In the genomic region with DNA sequence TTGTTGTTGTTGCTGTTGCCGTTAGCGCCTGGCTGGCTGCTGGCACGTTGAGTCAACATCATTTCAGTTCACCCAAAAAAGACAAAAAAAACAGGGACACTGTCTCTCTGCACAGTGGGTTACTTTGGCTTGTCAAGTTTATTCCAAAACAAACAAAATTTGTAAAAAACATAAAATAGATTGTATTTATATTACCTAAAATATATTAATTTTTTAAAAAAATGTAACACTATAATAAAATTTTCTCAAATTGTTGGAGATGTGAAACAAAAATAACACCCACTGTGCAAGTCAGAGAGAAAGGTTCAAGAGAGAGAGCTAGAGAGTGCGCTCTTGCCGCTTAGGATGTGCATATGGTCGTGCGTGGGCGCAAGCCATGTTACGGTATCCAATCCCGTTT, we compare ENCODE assay signal across 1 fruit fly cellular context.
TF ChIP-seq lines count a peak whose summit lies in the region.

No protein-coding gene starts in this region.

TF ChIP-seq in whole organism, embryonic, 481 proteins besides CTCF, POLR2A, EP300 and RAD21 (continued from another document and continues in another):
- TF ChIP-seq Deaf1 (tag; optimal IDR thresholded peaks at IDR 0.05; lab: Kevin White, UChicago) (no peak), esg (GFP tag; conservative IDR thresholded peaks at IDR 0.05; lab: Robert Waterston, UW) (peak; percentile 73), hth (optimal IDR thresholded peaks at IDR 0.05; lab: Kevin White, UChicago) (no peak), CG7357 (GFP tag; IDR thresholded peaks at IDR 0.05; lab: Robert Waterston, UW) (no peak; the same call in 2 of the 3 replicates), disco-r (GFP tag; optimal IDR thresholded peaks at IDR 0.05; lab: Kevin White, UChicago) (no peak), CG10654 (GFP tag; optimal IDR thresholded peaks at IDR 0.05; lab: Kevin White, UChicago) (peak; percentile 45), CG12391 (tag; optimal IDR thresholded peaks at IDR 0.05; lab: Kevin White, UChicago) (peak; percentile 83), jigr1 (GFP tag; IDR thresholded peaks at IDR 0.05; lab: Robert Waterston, UW) (no peak), CG14860 (GFP tag; IDR thresholded peaks at IDR 0.05; lab: Robert Waterston, UW; ENCODE audit: partially characterized antibody) (no peak), btn (GFP tag; optimal IDR thresholded peaks at IDR 0.05; lab: Kevin White, UChicago) (no peak), CG33557 (GFP tag; optimal IDR thresholded peaks at IDR 0.05; lab: Kevin White, UChicago) (no peak), maf-S (GFP tag; optimal IDR thresholded peaks at IDR 0.05; lab: Kevin White, UChicago) (no peak), GATAe (GFP tag; conservative IDR thresholded peaks at IDR 0.05; lab: Robert Waterston, UW) (no peak), dimm (GFP tag; IDR thresholded peaks at IDR 0.05; lab: Robert Waterston, UW) (peak; percentile 45; the same call in 1 of the 2 replicates), sr (GFP tag; IDR thresholded peaks at IDR 0.05; lab: Robert Waterston, UW) (no peak; the same call in 2 of the 3 replicates), scrt (GFP tag; optimal IDR thresholded peaks at IDR 0.05; lab: Kevin White, UChicago) (peak; percentile 84), CG1602 (GFP tag; optimal IDR thresholded peaks at IDR 0.05; lab: Kevin White, UChicago) (peak; percentile 25), CG12236 (GFP tag; optimal IDR thresholded peaks at IDR 0.05; lab: Kevin White, UChicago) (no peak), Rfx (GFP tag; IDR thresholded peaks at IDR 0.05; lab: Robert Waterston, UW) (peak; percentile 79), CG9797 (GFP tag; optimal IDR thresholded peaks at IDR 0.05; lab: Kevin White, UChicago) (no peak), kay (GFP tag; optimal IDR thresholded peaks at IDR 0.05; lab: Kevin White, UChicago) (no peak), nmo (GFP tag; optimal IDR thresholded peaks at IDR 0.05; lab: Kevin White, UChicago) (peak; percentile 69), da (GFP tag; optimal IDR thresholded peaks at IDR 0.05; lab: Kevin White, UChicago) (no peak), row (GFP tag; IDR thresholded peaks at IDR 0.05; lab: Robert Waterston, UW) (peak; percentile 84), abd-A (tag; optimal IDR thresholded peaks at IDR 0.05; lab: Kevin White, UChicago) (peak; percentile 51), CG2202 (tag; optimal IDR thresholded peaks at IDR 0.05; lab: Kevin White, UChicago) (no peak), vnd (GFP tag; IDR thresholded peaks at IDR 0.05; lab: Robert Waterston, UW; ENCODE audit: partially characterized antibody) (no peak), ftz-f1 (GFP tag; optimal IDR thresholded peaks at IDR 0.05; lab: Kevin White, UChicago) (no peak), trh (GFP tag; optimal IDR thresholded peaks at IDR 0.05; lab: Kevin White, UChicago) (no peak), CG9215 (GFP tag; IDR thresholded peaks at IDR 0.05; lab: Robert Waterston, UW) (peak; percentile 76), Rx (GFP tag; IDR thresholded peaks at IDR 0.05; lab: Robert Waterston, UW) (no peak; the same call in 1 of the 2 replicates), cg (GFP tag; optimal IDR thresholded peaks at IDR 0.05; lab: Kevin White, UChicago) (no peak), CHES-1-like (GFP tag; optimal IDR thresholded peaks at IDR 0.05; lab: Kevin White, UChicago) (no peak), ranshi (GFP tag; IDR thresholded peaks at IDR 0.05; lab: Robert Waterston, UW) (peak; percentile 80), Dref (GFP tag; IDR thresholded peaks at IDR 0.05; lab: Robert Waterston, UW) (no peak), CG11723 (GFP tag; optimal IDR thresholded peaks at IDR 0.05; lab: Kevin White, UChicago) (peak; percentile 42), CG12942 (GFP tag; optimal IDR thresholded peaks at IDR 0.05; lab: Kevin White, UChicago) (peak; percentile 46), CG6654 (GFP tag; optimal IDR thresholded peaks at IDR 0.05; lab: Kevin White, UChicago) (peak; percentile 27), grau (tag; optimal IDR thresholded peaks at IDR 0.05; lab: Kevin White, UChicago) (peak; percentile 87), CG15479 (GFP tag; optimal IDR thresholded peaks at IDR 0.05; lab: Kevin White, UChicago) (no peak), schlank (tag; optimal IDR thresholded peaks at IDR 0.05; lab: Kevin White, UChicago) (peak; percentile 58), CkIIα-i1 (GFP tag; IDR thresholded peaks at IDR 0.05; lab: Robert Waterston, UW) (no peak), CG4820 (GFP tag; optimal IDR thresholded peaks at IDR 0.05; lab: Kevin White, UChicago) (peak; percentile 25), CG6689 (GFP tag; IDR thresholded peaks at IDR 0.05; lab: Robert Waterston, UW) (peak; percentile 81), CG6765 (GFP tag; optimal IDR thresholded peaks at IDR 0.05; lab: Kevin White, UChicago) (peak; percentile 80), CG11093 (GFP tag; IDR thresholded peaks at IDR 0.05; lab: Robert Waterston, UW) (peak; percentile 65; the same call in 2 of the 3 replicates), Dad (GFP tag; optimal IDR thresholded peaks at IDR 0.05; lab: Kevin White, UChicago) (no peak), Xrp1 (GFP tag; IDR thresholded peaks at IDR 0.05; lab: Robert Waterston, UW) (peak; percentile 81), Jarid2 (GFP tag; optimal IDR thresholded peaks at IDR 0.05; lab: Kevin White, UChicago) (peak; percentile 14), CG10147 (GFP tag; optimal IDR thresholded peaks at IDR 0.05; lab: Kevin White, UChicago) (peak; percentile 91), Doc3 (GFP tag; IDR thresholded peaks at IDR 0.05; lab: Robert Waterston, UW; ENCODE audit: partially characterized antibody) (no peak), eve (GFP tag; optimal IDR thresholded peaks at IDR 0.05; lab: Kevin White, UChicago) (peak in 1 of 2 experiments; percentile 5), Kr (GFP tag; optimal IDR thresholded peaks at IDR 0.05; lab: Kevin White, UChicago) (no peak), CG10979 (tag; optimal IDR thresholded peaks at IDR 0.05; lab: Kevin White, UChicago) (peak; percentile 72), yki (optimal IDR thresholded peaks at IDR 0.05; lab: Kevin White, UChicago) (no peak), Sry-β (GFP tag; optimal IDR thresholded peaks at IDR 0.05; lab: Kevin White, UChicago) (no peak), Hsf (GFP tag; optimal IDR thresholded peaks at IDR 0.05; lab: Kevin White, UChicago) (no peak), trem (tag; optimal IDR thresholded peaks at IDR 0.05; lab: Kevin White, UChicago) (peak; percentile 43), Bdp1 (GFP tag; optimal IDR thresholded peaks at IDR 0.05; lab: Kevin White, UChicago) (no peak), Blimp-1 (GFP tag; optimal IDR thresholded peaks at IDR 0.05; lab: Kevin White, UChicago) (peak; percentile 76), CG8924 (tag; optimal IDR thresholded peaks at IDR 0.05; lab: Kevin White, UChicago) (peak; percentile 87), org-1 (GFP tag; optimal IDR thresholded peaks at IDR 0.05; lab: Kevin White, UChicago) (peak; percentile 70), Lpt (GFP tag; optimal IDR thresholded peaks at IDR 0.05; lab: Kevin White, UChicago) (no peak), ap (GFP tag; IDR thresholded peaks at IDR 0.05; lab: Robert Waterston, UW) (peak; percentile 34; the same call in 1 of the 2 replicates), CG18476 (GFP tag; optimal IDR thresholded peaks at IDR 0.05; lab: Kevin White, UChicago) (peak; percentile 8), E2f2 (GFP tag; IDR thresholded peaks at IDR 0.05; lab: Robert Waterston, UW) (peak; percentile 58), shn (GFP tag; optimal IDR thresholded peaks at IDR 0.05; lab: Kevin White, UChicago) (no peak), luna (GFP tag; optimal IDR thresholded peaks at IDR 0.05; lab: Kevin White, UChicago) (no peak), ttk (GFP tag; IDR thresholded peaks at IDR 0.05; lab: Robert Waterston, UW) (peak; percentile 70; the same call in 1 of the 2 replicates), gsb (GFP tag; IDR thresholded peaks at IDR 0.05; lab: Robert Waterston, UW) (peak; percentile 42), H15 (GFP tag; IDR thresholded peaks at IDR 0.05; lab: Robert Waterston, UW) (0 out of 3 replicates have a peak, but pooled peaks have one; percentile 63), emc (GFP tag; optimal IDR thresholded peaks at IDR 0.05; lab: Kevin White, UChicago) (no peak), Atf3 (GFP tag; optimal IDR thresholded peaks at IDR 0.05; lab: Kevin White, UChicago) (no peak), nerfin-1 (tag; optimal IDR thresholded peaks at IDR 0.05; lab: Kevin White, UChicago) (peak; percentile 61), Ptx1 (GFP tag; IDR thresholded peaks at IDR 0.05; lab: Robert Waterston, UW) (peak; percentile 75), ase (GFP tag; IDR thresholded peaks at IDR 0.05; lab: Robert Waterston, UW) (no peak; the same call in 2 of the 3 replicates), Dfd (GFP tag; optimal IDR thresholded peaks at IDR 0.05; lab: Kevin White, UChicago) (no peak), fd64A (GFP tag; optimal IDR thresholded peaks at IDR 0.05; lab: Kevin White, UChicago) (no peak), pfk (GFP tag; optimal IDR thresholded peaks at IDR 0.05; lab: Kevin White, UChicago) (peak; percentile 24), Ada2b (GFP tag; IDR thresholded peaks at IDR 0.05; lab: Robert Waterston, UW) (peak; percentile 82), kni (GFP tag; optimal IDR thresholded peaks at IDR 0.05; lab: Kevin White, UChicago) (no peak), Atf-2 (GFP tag; optimal IDR thresholded peaks at IDR 0.05; lab: Kevin White, UChicago) (no peak), CG9817 (tag; optimal IDR thresholded peaks at IDR 0.05; lab: Kevin White, UChicago) (peak; percentile 82), ash1 (GFP tag; optimal IDR thresholded peaks at IDR 0.05; lab: Kevin White, UChicago) (no peak), C15 (GFP tag; IDR thresholded peaks at IDR 0.05; lab: Robert Waterston, UW) (peak; percentile 60; the same call in 1 of the 3 replicates), tup (GFP tag; optimal IDR thresholded peaks at IDR 0.05; lab: Kevin White, UChicago) (no peak), Antp (GFP tag; optimal IDR thresholded peaks at IDR 0.05; lab: Kevin White, UChicago) (no peak), kah (GFP tag; optimal IDR thresholded peaks at IDR 0.05; lab: Kevin White, UChicago) (peak; percentile 65), Ets97D (GFP tag; optimal IDR thresholded peaks at IDR 0.05; lab: Kevin White, UChicago) (no peak), ewg (GFP tag; optimal IDR thresholded peaks at IDR 0.05; lab: Kevin White, UChicago) (peak; percentile 57), insv (GFP tag; optimal IDR thresholded peaks at IDR 0.05; lab: Kevin White, UChicago) (peak in 1 of 2 experiments; percentile 40), CG34376 (GFP tag; optimal IDR thresholded peaks at IDR 0.05; lab: Kevin White, UChicago) (peak; percentile 81), Eip74EF (GFP tag; optimal IDR thresholded peaks at IDR 0.05; lab: Kevin White, UChicago) (peak in 1 of 2 experiments; percentile 60), jing (GFP tag; optimal IDR thresholded peaks at IDR 0.05; lab: Kevin White, UChicago) (no peak), HmgD (GFP tag; optimal IDR thresholded peaks at IDR 0.05; lab: Kevin White, UChicago) (no peak), B-H2 (GFP tag; optimal IDR thresholded peaks at IDR 0.05; lab: Kevin White, UChicago) (peak; percentile 93), sqz (GFP tag; optimal IDR thresholded peaks at IDR 0.05; lab: Kevin White, UChicago) (peak; percentile 75), CG16813 (GFP tag; IDR thresholded peaks at IDR 0.05; lab: Robert Waterston, UW; ENCODE audit: partially characterized antibody) (no peak), CG5180 (GFP tag; optimal IDR thresholded peaks at IDR 0.05; lab: Kevin White, UChicago) (peak; percentile 55), CG13894 (tag; optimal IDR thresholded peaks at IDR 0.05; lab: Kevin White, UChicago) (peak; percentile 96), exex (tag; optimal IDR thresholded peaks at IDR 0.05; lab: Kevin White, UChicago) (peak; percentile 69), sna (GFP tag; IDR thresholded peaks at IDR 0.05; lab: Robert Waterston, UW; ENCODE audit: partially characterized antibody) (no peak), Dll (GFP tag; IDR thresholded peaks at IDR 0.05; lab: Robert Waterston, UW; ENCODE audit: partially characterized antibody) (no peak), her (GFP tag; optimal IDR thresholded peaks at IDR 0.05; lab: Kevin White, UChicago) (no peak), Scr (GFP tag; IDR thresholded peaks at IDR 0.05; lab: Robert Waterston, UW; ENCODE audit: partially characterized antibody) (no peak), Lim3 (GFP tag; IDR thresholded peaks at IDR 0.05; lab: Robert Waterston, UW) (0 out of 2 replicates have a peak, but pooled peaks have one; percentile 31), Med (GFP tag; lab: Kevin White, UChicago) (peak; percentile 38), sens (GFP tag; lab: Kevin White, UChicago) (no peak), sim (GFP tag; IDR thresholded peaks at IDR 0.05; lab: Robert Waterston, UW) (0 out of 2 replicates have a peak, but pooled peaks have one; percentile 37), caup (GFP tag; optimal IDR thresholded peaks at IDR 0.05; lab: Kevin White, UChicago; ENCODE audit: severe bottlenecking) (peak; percentile 87), CG1603 (tag; optimal IDR thresholded peaks at IDR 0.05; lab: Kevin White, UChicago) (no peak), wdn (GFP tag; IDR thresholded peaks at IDR 0.05; lab: Robert Waterston, UW) (peak; percentile 72), Dip3 (GFP tag; optimal IDR thresholded peaks at IDR 0.05; lab: Kevin White, UChicago) (no peak), CG2199 (GFP tag; IDR thresholded peaks at IDR 0.05; lab: Robert Waterston, UW) (no peak), Side (GFP tag; optimal IDR thresholded peaks at IDR 0.05; lab: Kevin White, UChicago) (no peak), CG13123 (GFP tag; optimal IDR thresholded peaks at IDR 0.05; lab: Kevin White, UChicago) (peak; percentile 26), gcm (GFP tag; optimal IDR thresholded peaks at IDR 0.05; lab: Kevin White, UChicago) (peak; percentile 74), Tbp (GFP tag; optimal IDR thresholded peaks at IDR 0.05; lab: Kevin White, UChicago) (no peak), Usf (GFP tag; optimal IDR thresholded peaks at IDR 0.05; lab: Kevin White, UChicago) (no peak), gro (GFP tag; optimal IDR thresholded peaks at IDR 0.05; lab: Kevin White, UChicago) (no peak), cwo (GFP tag; optimal IDR thresholded peaks at IDR 0.05; lab: Kevin White, UChicago) (peak; percentile 86), CG17186 (GFP tag; optimal IDR thresholded peaks at IDR 0.05; lab: Kevin White, UChicago) (no peak), oc (tag; optimal IDR thresholded peaks at IDR 0.05; lab: Kevin White, UChicago) (peak; percentile 78), HHEX (GFP tag; optimal IDR thresholded peaks at IDR 0.05; lab: Kevin White, UChicago) (peak; percentile 81), Aef1 (GFP tag; IDR thresholded peaks at IDR 0.05; lab: Robert Waterston, UW) (peak; percentile 67; the same call in 2 of the 3 replicates), cato (GFP tag; optimal IDR thresholded peaks at IDR 0.05; lab: Kevin White, UChicago; ENCODE audit: borderline replicate concordance) (peak; percentile 37), E2f1 (GFP tag; IDR thresholded peaks at IDR 0.05; lab: Robert Waterston, UW) (peak; percentile 74)
